Fruit fly (Drosophila melanogaster) whole organism, wandering third instar larva: ENCODE results near the gene mab-21.
A peak's percentile ranks its signal among the peaks of the same experiment; 100 is the strongest.

Experiments
- Abd-B ChIP-seq: fragments of >200 bp; optimal IDR thresholded peaks from 2 replicates; lab custom pipeline; 2017; ENCODE audit warnings: missing biosample characterization, missing genetic modification characterization
- CG32264 ChIP-seq: fragments of 200-800 bp; sonication (Bioruptor generic); optimal IDR thresholded peaks from 2 replicates; lab custom pipeline; 2016; ENCODE audit warnings: missing biosample characterization, missing genetic modification characterization
- CG9705 ChIP-seq: fragments of 200-800 bp; sonication (Bioruptor generic); optimal IDR thresholded peaks from 2 replicates; lab custom pipeline; 2018; ENCODE audit warnings: missing biosample characterization, mild to moderate bottlenecking, missing genetic modification characterization
- CrebA ChIP-seq: fragments of 200-800 bp; sonication (Bioruptor generic); optimal IDR thresholded peaks from 2 replicates; lab custom pipeline; 2016; ENCODE audit warnings: missing biosample characterization, mild to moderate bottlenecking, missing genetic modification characterization, borderline replicate concordance
- Dfd ChIP-seq: fragments of >200 bp; optimal IDR thresholded peaks from 2 replicates; lab custom pipeline; 2017; ENCODE audit warnings: missing biosample characterization, missing genetic modification characterization
- Dif ChIP-seq: fragments of 200-275, 200-300 bp; sonication (Bioruptor generic); optimal IDR thresholded peaks from 2 replicates; lab custom pipeline; 2018; ENCODE audit warnings: missing biosample characterization, missing genetic modification characterization; ENCODE audit not compliant: partially characterized antibody
- GATAd ChIP-seq: sonication (Bioruptor generic); optimal IDR thresholded peaks from 2 replicates; lab custom pipeline; 2016; ENCODE audit warnings: missing biosample characterization, missing genetic modification characterization
- HLH106 ChIP-seq: fragments of 200-800 bp; optimal IDR thresholded peaks from 3 replicates; lab custom pipeline; 2019; ENCODE audit warnings: missing biosample characterization, mild to moderate bottlenecking, missing genetic modification characterization, moderate library complexity
- Hnf4 ChIP-seq: fragments of 200-800 bp; sonication (Bioruptor generic); optimal IDR thresholded peaks from 2 replicates; lab custom pipeline; 2016; ENCODE audit warnings: missing biosample characterization, mild to moderate bottlenecking, missing genetic modification characterization
- Hr78 ChIP-seq: fragments of >200 bp; optimal IDR thresholded peaks from 2 replicates; lab custom pipeline; 2017; ENCODE audit warnings: missing biosample characterization, missing genetic modification characterization
- Hr83 ChIP-seq: fragments of 200-300 bp; sonication (Bioruptor generic); optimal IDR thresholded peaks from 2 replicates; lab custom pipeline; 2016; ENCODE audit warnings: missing biosample characterization, mild to moderate bottlenecking, missing genetic modification characterization, moderate library complexity; ENCODE audit not compliant: poor library complexity, severe bottlenecking
- Jra ChIP-seq: sonication (Bioruptor generic); optimal IDR thresholded peaks from 2 replicates; lab custom pipeline; 2016; ENCODE audit warnings: missing biosample characterization, missing genetic modification characterization
- Mio ChIP-seq: sonication (Bioruptor generic); optimal IDR thresholded peaks from 2 replicates; lab custom pipeline; 2016; ENCODE audit warnings: missing biosample characterization, missing genetic modification characterization
- Myc ChIP-seq: fragments of >200 bp; optimal IDR thresholded peaks from 2 replicates; lab custom pipeline; 2017
- N ChIP-seq: fragments of >200 bp; optimal IDR thresholded peaks from 2 replicates; lab custom pipeline; 2018; ENCODE audit warnings: missing biosample characterization, missing external identifiers, missing genetic modification characterization
- OdsH ChIP-seq: fragments of 200-800 bp; sonication (Bioruptor generic); optimal IDR thresholded peaks from 2 replicates; lab custom pipeline; 2016; ENCODE audit warnings: missing biosample characterization, mild to moderate bottlenecking, missing genetic modification characterization
- Rel ChIP-seq, 2 experiments: fragments of 200-800 bp; sonication (Bioruptor generic) in 1 of 2; optimal IDR thresholded peaks; 2 replicates in 1 of 2; 3 replicates in 1 of 2; lab custom pipeline; 2016 to 2019; ENCODE audit warnings: mild to moderate bottlenecking in 2 of 2, missing biosample characterization in 2 of 2, missing genetic modification characterization in 2 of 2, moderate library complexity in 1 of 2
- Sp1 ChIP-seq: fragments of 200-800 bp; sonication (Bioruptor generic); optimal IDR thresholded peaks from 3 replicates; lab custom pipeline; 2019; ENCODE audit warnings: missing biosample characterization, mild to moderate bottlenecking, missing genetic modification characterization, moderate library complexity
- Vsx2 ChIP-seq: fragments of 200-300, 225-300 bp; sonication (Bioruptor generic); optimal IDR thresholded peaks from 2 replicates; lab custom pipeline; 2018; ENCODE audit warnings: missing biosample characterization, missing genetic modification characterization; ENCODE audit not compliant: partially characterized antibody
- br ChIP-seq: fragments of 200-800 bp; sonication (Bioruptor generic); optimal IDR thresholded peaks from 2 replicates; lab custom pipeline; 2016; ENCODE audit warnings: missing biosample characterization, missing genetic modification characterization
- brk ChIP-seq: fragments of 200-800 bp; sonication (Bioruptor generic); optimal IDR thresholded peaks from 2 replicates; lab custom pipeline; 2016; ENCODE audit warnings: missing biosample characterization, mild to moderate bottlenecking, missing genetic modification characterization
- dl ChIP-seq, 2 experiments: fragments of 175-275, 200-275 bp in 1 of 2; fragments of 200-275 bp in 1 of 2; sonication (Bioruptor generic); optimal IDR thresholded peaks; lab custom pipeline; 2018; ENCODE audit warnings: mild to moderate bottlenecking in 2 of 2, missing biosample characterization in 2 of 2, missing genetic modification characterization in 2 of 2, moderate library complexity in 2 of 2; ENCODE audit not compliant: partially characterized antibody in 2 of 2, insufficient read depth in 1 of 2
- dmrt93B ChIP-seq: fragments of 200-800 bp; sonication (Bioruptor generic); optimal IDR thresholded peaks from 2 replicates; lab custom pipeline; 2018; ENCODE audit warnings: missing biosample characterization, mild to moderate bottlenecking, missing genetic modification characterization
- dsf ChIP-seq: sonication (Bioruptor generic); optimal IDR thresholded peaks from 2 replicates; lab custom pipeline; 2016; ENCODE audit warnings: missing biosample characterization, missing genetic modification characterization, borderline replicate concordance
- ey ChIP-seq: fragments of 200-800 bp; sonication (Bioruptor generic); optimal IDR thresholded peaks from 2 replicates; lab custom pipeline; 2016; ENCODE audit warnings: missing biosample characterization, missing genetic modification characterization
- foxo ChIP-seq, 2 experiments: fragments of 200-800 bp; sonication (Bioruptor generic); optimal IDR thresholded peaks; 2 replicates in 1 of 2; 3 replicates in 1 of 2; lab custom pipeline; 2016 to 2017; ENCODE audit warnings: missing biosample characterization in 2 of 2, missing genetic modification characterization in 2 of 2
- fru ChIP-seq: fragments of 200-800 bp; sonication (Bioruptor generic); optimal IDR thresholded peaks from 3 replicates; lab custom pipeline; 2016; ENCODE audit warnings: missing biosample characterization, mild to moderate bottlenecking, missing genetic modification characterization
- h ChIP-seq: fragments of 200-800 bp; sonication (Bioruptor generic); optimal IDR thresholded peaks from 3 replicates; lab custom pipeline; 2016; ENCODE audit warnings: missing biosample characterization, mild to moderate bottlenecking, missing genetic modification characterization
- jim ChIP-seq: fragments of 175-275, 200-325 bp; sonication (Bioruptor generic); optimal IDR thresholded peaks from 2 replicates; lab custom pipeline; 2016; ENCODE audit warnings: missing biosample characterization, mild to moderate bottlenecking, missing genetic modification characterization
- lola ChIP-seq: fragments of >200 bp; optimal IDR thresholded peaks from 2 replicates; lab custom pipeline; 2017; ENCODE audit warnings: missing biosample characterization, missing genetic modification characterization
- pan ChIP-seq: fragments of >200 bp; optimal IDR thresholded peaks from 2 replicates; lab custom pipeline; 2017
- psq ChIP-seq: fragments of 200-800 bp; sonication (Bioruptor generic); optimal IDR thresholded peaks from 3 replicates; lab custom pipeline; 2017; ENCODE audit warnings: missing biosample characterization, mild to moderate bottlenecking, missing genetic modification characterization, moderate library complexity
- rgr ChIP-seq: fragments of 200-800 bp; sonication (Bioruptor generic); optimal IDR thresholded peaks from 3 replicates; lab custom pipeline; 2016; ENCODE audit warnings: missing biosample characterization, mild to moderate bottlenecking, missing genetic modification characterization
- sage ChIP-seq: fragments of 200-800 bp; sonication (Bioruptor generic); optimal IDR thresholded peaks from 2 replicates; lab custom pipeline; 2016; ENCODE audit warnings: missing biosample characterization, mild to moderate bottlenecking, missing genetic modification characterization
- sv ChIP-seq: fragments of 200-800 bp; sonication (Bioruptor generic); optimal IDR thresholded peaks from 3 replicates; lab custom pipeline; 2016; ENCODE audit warnings: missing biosample characterization, missing genetic modification characterization
- tai ChIP-seq: sonication (Bioruptor generic); optimal IDR thresholded peaks from 2 replicates; lab custom pipeline; 2016; ENCODE audit warnings: missing biosample characterization, missing genetic modification characterization
- usp ChIP-seq: fragments of >200 bp; optimal IDR thresholded peaks from 2 replicates; lab custom pipeline; 2017; ENCODE audit warnings: missing biosample characterization, missing genetic modification characterization
- woc ChIP-seq: sonication (Bioruptor generic); optimal IDR thresholded peaks from 2 replicates; lab custom pipeline; 2016; ENCODE audit warnings: missing biosample characterization, mild to moderate bottlenecking, missing genetic modification characterization

Gene mab-21

dm6 chrX:5972030-5972429 lies 41.0 kb downstream of the mab-21 start:
- TF ChIP-seq dmrt93B (GFP tag; lab: Kevin White, UChicago) (no peak), tai (GFP tag; lab: Kevin White, UChicago) (no peak), ey (GFP tag; lab: Kevin White, UChicago) (peak; percentile 6), Vsx2 (GFP tag; lab: Kevin White, UChicago) (no peak), GATAd (GFP tag; lab: Kevin White, UChicago) (no peak), CG32264 (GFP tag; lab: Kevin White, UChicago) (no peak), Hnf4 (no peak), Hr78 (no peak), h (GFP tag; lab: Kevin White, UChicago) (no peak), N (GFP tag; lab: Kevin White, UChicago) (no peak), Hr83 (GFP tag; lab: Kevin White, UChicago) (no peak), CG9705 (GFP tag; lab: Kevin White, UChicago) (no peak), Dif (GFP tag; lab: Kevin White, UChicago) (no peak), brk (GFP tag; lab: Kevin White, UChicago) (no peak), CrebA (GFP tag; lab: Kevin White, UChicago) (no peak), Jra (GFP tag; lab: Kevin White, UChicago) (no peak), Abd-B (GFP tag; lab: Kevin White, UChicago) (no peak), Mio (no peak), Dfd (no peak), fru (GFP tag; lab: Kevin White, UChicago) (no peak), psq (GFP tag; lab: Kevin White, UChicago) (no peak), Myc (lab: Kevin White, UChicago) (no peak), sv (GFP tag; lab: Kevin White, UChicago) (peak; percentile 5), foxo (GFP tag; optimal IDR thresholded peaks at IDR 0.05; lab: Kevin White, UChicago) (peak in 1 of 2 experiments; percentile 47), woc (GFP tag; lab: Kevin White, UChicago) (no peak), dl (GFP tag; optimal IDR thresholded peaks at IDR 0.05; lab: Kevin White, UChicago; ENCODE audit: insufficient read depth in 1 of 2, partially characterized antibody in 2 of 2) (no peak), HLH106 (tag; lab: Kevin White, UChicago) (peak; percentile 26), lola (GFP tag; lab: Kevin White, UChicago) (no peak), usp (GFP tag; lab: Kevin White, UChicago) (no peak), Rel (GFP tag; optimal IDR thresholded peaks at IDR 0.05; lab: Kevin White, UChicago) (no peak), Rel (tag; optimal IDR thresholded peaks at IDR 0.05; lab: Kevin White, UChicago) (no peak), OdsH (GFP tag; lab: Kevin White, UChicago) (no peak), dsf (GFP tag; lab: Kevin White, UChicago) (no peak), jim (GFP tag; lab: Kevin White, UChicago) (no peak), Sp1 (GFP tag; lab: Kevin White, UChicago) (no peak), pan (lab: Kevin White, UChicago) (no peak), rgr (GFP tag; lab: Kevin White, UChicago) (peak; percentile 37), sage (GFP tag; lab: Kevin White, UChicago) (no peak), br (GFP tag; lab: Kevin White, UChicago) (peak; percentile 5)

- TF ChIP-seq Hnf4 (no peak), dmrt93B (GFP tag; lab: Kevin White, UChicago) (no peak), OdsH (GFP tag; lab: Kevin White, UChicago) (no peak), dl (GFP tag; optimal IDR thresholded peaks at IDR 0.05; lab: Kevin White, UChicago; ENCODE audit: insufficient read depth in 1 of 2, partially characterized antibody in 2 of 2) (no peak), sage (GFP tag; lab: Kevin White, UChicago) (no peak), CG32264 (GFP tag; lab: Kevin White, UChicago) (no peak), N (GFP tag; lab: Kevin White, UChicago) (no peak), brk (GFP tag; lab: Kevin White, UChicago) (no peak), dsf (GFP tag; lab: Kevin White, UChicago) (no peak), HLH106 (tag; lab: Kevin White, UChicago) (no peak), Hr83 (GFP tag; lab: Kevin White, UChicago) (no peak), tai (GFP tag; lab: Kevin White, UChicago) (no peak), Dif (GFP tag; lab: Kevin White, UChicago) (no peak), fru (GFP tag; lab: Kevin White, UChicago) (no peak)
- TF ChIP-seq, all 38 proteins: peak for 0
These were observed 42.3 kb downstream of the mab-21 start for dm6 chrX:5970666-5971057.
